Fruit fly (Drosophila melanogaster) whole organism, embryonic: Measurements from ENCODE around the gene wds.

Experiments
- Adf1 ChIP-seq: fragments of 200-800 bp; sonication (Bioruptor generic); IDR thresholded peaks from 2 replicates; pipeline ENCODE4 v1.3.6; 2022; ENCODE audit warnings: missing biosample characterization, missing genetic modification characterization
- Atf3 ChIP-seq: fragments of 200-800 bp; sonication (Bioruptor generic); optimal IDR thresholded peaks from 3 replicates; lab custom pipeline; 2016; ENCODE audit warnings: missing biosample characterization, missing genetic modification characterization
- B-H2 ChIP-seq: fragments of 200-800 bp; sonication (Bioruptor generic); optimal IDR thresholded peaks from 2 replicates; lab custom pipeline; 2018; ENCODE audit warnings: missing biosample characterization, mild to moderate bottlenecking, missing genetic modification characterization
- Bgb ChIP-seq: fragments of 200-800 bp; sonication (Bioruptor generic); IDR thresholded peaks from 2 replicates; pipeline ENCODE4 v1.3.6; 2022; ENCODE audit warnings: missing biosample characterization, missing genetic modification characterization; ENCODE audit not compliant: partially characterized antibody
- Bteb2 ChIP-seq: fragments of 200-800 bp; sonication (Bioruptor generic); optimal IDR thresholded peaks from 2 replicates; lab custom pipeline; 2016; ENCODE audit warnings: missing biosample characterization, missing genetic modification characterization
- CG11696 ChIP-seq: fragments of 200-800 bp; sonication (Bioruptor generic); IDR thresholded peaks from 2 replicates; pipeline ENCODE4 v1.3.6; 2022; ENCODE audit warnings: missing biosample characterization, missing genetic modification characterization
- CG12155 ChIP-seq: fragments of 200-800 bp; sonication (Bioruptor generic); optimal IDR thresholded peaks from 3 replicates; lab custom pipeline; 2016; ENCODE audit warnings: missing biosample characterization, missing genetic modification characterization
- CG13287 ChIP-seq: fragments of 200-800 bp; sonication (Bioruptor generic); IDR thresholded peaks from 2 replicates; pipeline ENCODE4 v1.3.6; 2022; ENCODE audit warnings: missing biosample characterization, missing genetic modification characterization; ENCODE audit not compliant: partially characterized antibody
- CG17829 ChIP-seq: fragments of 200-800 bp; optimal IDR thresholded peaks from 2 replicates; lab custom pipeline; 2019; ENCODE audit warnings: missing biosample characterization, mild to moderate bottlenecking, missing genetic modification characterization, moderate library complexity
- CG2116 ChIP-seq: fragments of 200-800 bp; sonication (Bioruptor generic); optimal IDR thresholded peaks from 3 replicates; lab custom pipeline; 2018; ENCODE audit warnings: missing biosample characterization, mild to moderate bottlenecking, missing genetic modification characterization
- CG2712 ChIP-seq: fragments of 200-800 bp; optimal IDR thresholded peaks from 3 replicates; lab custom pipeline; 2019; ENCODE audit warnings: missing biosample characterization, mild to moderate bottlenecking, missing genetic modification characterization, moderate library complexity
- CG3065 ChIP-seq: fragments of 200-800 bp; sonication (Bioruptor generic); optimal IDR thresholded peaks from 2 replicates; lab custom pipeline; 2016; ENCODE audit warnings: missing biosample characterization, missing genetic modification characterization
- CG32772 ChIP-seq: fragments of 200-800 bp; sonication (Bioruptor generic); IDR thresholded peaks from 2 replicates; pipeline ENCODE4 v1.3.6; 2022; ENCODE audit warnings: missing biosample characterization, missing genetic modification characterization
- CG4707 ChIP-seq: fragments of 200-800 bp; sonication (Bioruptor generic); optimal IDR thresholded peaks from 2 replicates; lab custom pipeline; 2018; ENCODE audit warnings: missing biosample characterization, mild to moderate bottlenecking, missing genetic modification characterization, moderate library complexity
- CG7556 ChIP-seq: fragments of 200-800 bp; sonication (Bioruptor generic); optimal IDR thresholded peaks from 2 replicates; lab custom pipeline; 2017; ENCODE audit warnings: missing biosample characterization, mild to moderate bottlenecking, missing genetic modification characterization
- CG7987 ChIP-seq: fragments of 200-800 bp; sonication (Bioruptor generic); optimal IDR thresholded peaks from 2 replicates; lab custom pipeline; 2018; ENCODE audit warnings: missing biosample characterization, mild to moderate bottlenecking, missing genetic modification characterization, moderate library complexity
- Dll ChIP-seq: fragments of 200-800 bp; sonication (Bioruptor generic); IDR thresholded peaks from 4 replicates; pipeline ENCODE4 v1.3.6; 2022; ENCODE audit warnings: missing biosample characterization, missing genetic modification characterization; ENCODE audit not compliant: partially characterized antibody
- Doc2 ChIP-seq: fragments of 200-800 bp; sonication (Bioruptor generic); IDR thresholded peaks from 2 replicates; pipeline ENCODE4 v1.3.6; 2022; ENCODE audit warnings: missing biosample characterization, missing genetic modification characterization
- H2.0 ChIP-seq: fragments of 200-800 bp; sonication (Bioruptor generic); IDR thresholded peaks from 2 replicates; pipeline ENCODE4 v1.3.6; 2022; ENCODE audit warnings: missing biosample characterization, missing genetic modification characterization
- HmgZ ChIP-seq: fragments of 200-800 bp; sonication (Bioruptor generic); optimal IDR thresholded peaks from 2 replicates; lab custom pipeline; 2018; ENCODE audit warnings: missing biosample characterization, mild to moderate bottlenecking, missing genetic modification characterization
- Lhr ChIP-seq: fragments of 200-800 bp; sonication (Bioruptor generic); optimal IDR thresholded peaks from 3 replicates; lab custom pipeline; 2017; ENCODE audit warnings: mild to moderate bottlenecking, missing biosample characterization, missing genetic modification reagents, missing genetic modification characterization
- Mes4 ChIP-seq: fragments of 200-800 bp; sonication (Bioruptor generic); optimal IDR thresholded peaks from 2 replicates; lab custom pipeline; 2016; ENCODE audit warnings: missing biosample characterization, missing genetic modification characterization
- Myb ChIP-seq: fragments of 200-800 bp; sonication (Bioruptor generic); optimal IDR thresholded peaks from 2 replicates; lab custom pipeline; 2016; ENCODE audit warnings: missing biosample characterization, missing genetic modification characterization
- Optix ChIP-seq: fragments of 200-800 bp; sonication (Bioruptor generic); IDR thresholded peaks from 3 replicates; pipeline ENCODE4 v1.3.6; 2022; ENCODE audit warnings: missing biosample characterization, missing genetic modification characterization
- Stat92E ChIP-seq, 3 experiments: fragments of >200 bp in 2 of 3; fragments of 200-800 bp in 1 of 3; sonication (Bioruptor generic) in 1 of 3; optimal IDR thresholded peaks; 2 replicates each; lab custom pipeline; 2017 to 2019; ENCODE audit warnings: missing biosample characterization in 3 of 3, missing genetic modification characterization in 3 of 3, mild to moderate bottlenecking in 1 of 3, moderate library complexity in 1 of 3
- Usf ChIP-seq: fragments of 200-800 bp; sonication (Bioruptor generic); optimal IDR thresholded peaks from 2 replicates; lab custom pipeline; 2017; ENCODE audit warnings: missing genotype, missing biosample characterization, missing genetic modification characterization
- YL-1 ChIP-seq: fragments of 200-800 bp; sonication (Bioruptor generic); optimal IDR thresholded peaks from 3 replicates; lab custom pipeline; 2017; ENCODE audit warnings: missing biosample characterization, mild to moderate bottlenecking, missing genetic modification characterization
- ac ChIP-seq: fragments of 200-800 bp; sonication (Bioruptor generic); optimal IDR thresholded peaks from 3 replicates; lab custom pipeline; 2017; ENCODE audit warnings: missing biosample characterization, mild to moderate bottlenecking, missing genetic modification characterization
- crol ChIP-seq: fragments of 200-800 bp; sonication (Bioruptor generic); IDR thresholded peaks from 2 replicates; pipeline ENCODE4 v1.3.6; 2022; ENCODE audit warnings: missing biosample characterization, missing genetic modification characterization
- crp ChIP-seq, 2 experiments: fragments of 200-800 bp; sonication (Bioruptor generic); optimal IDR thresholded peaks; 2 replicates in 1 of 2; 3 replicates in 1 of 2; lab custom pipeline; 2017; ENCODE audit warnings: missing biosample characterization in 2 of 2, missing genetic modification characterization in 2 of 2, mild to moderate bottlenecking in 1 of 2, moderate library complexity in 1 of 2
- ems ChIP-seq: fragments of 200-800 bp; sonication (Bioruptor generic); optimal IDR thresholded peaks from 3 replicates; lab custom pipeline; 2016; ENCODE audit warnings: missing biosample characterization, missing genetic modification characterization
- en ChIP-seq: fragments of 200-800 bp; sonication (Bioruptor generic); optimal IDR thresholded peaks from 2 replicates; lab custom pipeline; 2016; ENCODE audit warnings: missing biosample characterization, missing genetic modification characterization
- ftz-f1 ChIP-seq: fragments of 200-800 bp; sonication (Bioruptor generic); optimal IDR thresholded peaks from 2 replicates; lab custom pipeline; 2016; ENCODE audit warnings: missing biosample characterization, missing genetic modification characterization
- grn ChIP-seq: fragments of 200-800 bp; sonication (Bioruptor generic); optimal IDR thresholded peaks from 3 replicates; lab custom pipeline; 2017; ENCODE audit warnings: missing biosample characterization, missing genetic modification characterization
- hb ChIP-seq: fragments of 200-800 bp; sonication (Bioruptor generic); IDR thresholded peaks from 3 replicates; pipeline ENCODE4 v1.3.6; 2022; ENCODE audit warnings: missing biosample characterization, missing genetic modification characterization; ENCODE audit not compliant: partially characterized antibody
- jing ChIP-seq: fragments of 200-800 bp; sonication (Bioruptor generic); optimal IDR thresholded peaks from 2 replicates; lab custom pipeline; 2018; ENCODE audit warnings: missing biosample characterization, mild to moderate bottlenecking, missing genetic modification characterization
- ken ChIP-seq: fragments of 200-800 bp; sonication (Bioruptor generic); IDR thresholded peaks from 3 replicates; pipeline ENCODE4 v1.3.6; 2022; ENCODE audit warnings: missing biosample characterization, missing genetic modification characterization
- mam ChIP-seq: fragments of 200-800 bp; sonication (Bioruptor generic); optimal IDR thresholded peaks from 3 replicates; lab custom pipeline; 2016; ENCODE audit warnings: missing biosample characterization, missing genetic modification characterization
- oc ChIP-seq: fragments of 200-800 bp; sonication (Bioruptor generic); optimal IDR thresholded peaks from 2 replicates; lab custom pipeline; 2018; ENCODE audit warnings: missing biosample characterization, mild to moderate bottlenecking, missing genetic modification characterization, moderate library complexity
- odd ChIP-seq: fragments of 200-800 bp; sonication (Bioruptor generic); optimal IDR thresholded peaks from 2 replicates; lab custom pipeline; 2017; ENCODE audit warnings: missing biosample characterization, mild to moderate bottlenecking, missing genetic modification characterization
- otp ChIP-seq: fragments of 200-800 bp; sonication (Bioruptor generic); IDR thresholded peaks from 3 replicates; pipeline ENCODE4, ENCODE4 v1.3.6; 2022; ENCODE audit warnings: missing biosample characterization, missing genetic modification characterization
- pfk ChIP-seq: fragments of 200-800 bp; sonication (Bioruptor generic); optimal IDR thresholded peaks from 2 replicates; lab custom pipeline; 2018; ENCODE audit warnings: missing biosample characterization, mild to moderate bottlenecking, missing genetic modification characterization, moderate library complexity
- phol ChIP-seq: fragments of 200-800 bp; sonication (Bioruptor generic); optimal IDR thresholded peaks from 3 replicates; lab custom pipeline; 2018; ENCODE audit warnings: missing biosample characterization, mild to moderate bottlenecking, missing genetic modification characterization, moderate library complexity
- pros ChIP-seq: fragments of 200-800 bp; sonication (Bioruptor generic); optimal IDR thresholded peaks from 3 replicates; lab custom pipeline; 2019; ENCODE audit warnings: missing biosample characterization, mild to moderate bottlenecking, missing genetic modification characterization, moderate library complexity
- pzg ChIP-seq: fragments of 200-800 bp; sonication (Bioruptor generic); optimal IDR thresholded peaks from 3 replicates; lab custom pipeline; 2018; ENCODE audit warnings: missing biosample characterization, mild to moderate bottlenecking, missing genetic modification characterization, moderate library complexity
- sima ChIP-seq: fragments of 200-800 bp; sonication (Bioruptor generic); optimal IDR thresholded peaks from 2 replicates; lab custom pipeline; 2016; ENCODE audit warnings: missing biosample characterization, missing genetic modification characterization
- sr ChIP-seq: fragments of 200-800 bp; sonication (Bioruptor generic); IDR thresholded peaks from 3 replicates; pipeline ENCODE4 v1.3.6; 2022; ENCODE audit warnings: missing biosample characterization, missing genetic modification characterization
- tin ChIP-seq: fragments of 200-800 bp; sonication (Bioruptor generic); optimal IDR thresholded peaks from 3 replicates; lab custom pipeline; 2016; ENCODE audit warnings: missing biosample characterization, missing genetic modification characterization
- ttk ChIP-seq: fragments of 200-800 bp; sonication (Bioruptor generic); IDR thresholded peaks from 2 replicates; pipeline ENCODE4 v2.1.2; 2022; ENCODE audit warnings: missing biosample characterization, missing genetic modification characterization
- usp ChIP-seq: fragments of >200 bp; optimal IDR thresholded peaks from 2 replicates; lab custom pipeline; 2017; ENCODE audit warnings: missing biosample characterization, missing genetic modification characterization

Gene wds

dm6 chrX:2625009-2625408 lies 39.2 kb downstream of the wds start:
- TF ChIP-seq crol (GFP tag; lab: Robert Waterston, UW) (peak; percentile 52), Mes4 (GFP tag; lab: Kevin White, UChicago) (no peak), sr (peak; percentile 54), ftz-f1 (GFP tag; lab: Kevin White, UChicago) (peak; percentile 82), CG12155 (GFP tag; lab: Kevin White, UChicago) (no peak), Stat92E (GFP tag; optimal IDR thresholded peaks at IDR 0.05; lab: Kevin White, UChicago) (no peak), Bgb (GFP tag; lab: Robert Waterston, UW) (no peak), odd (no peak), CG7556 (GFP tag; lab: Kevin White, UChicago) (no peak), CG13287 (GFP tag; lab: Robert Waterston, UW) (no peak), tin (GFP tag; lab: Kevin White, UChicago) (no peak), en (no peak), jing (no peak), hb (0 out of 3 replicates have a peak, but pooled peaks have one; percentile 18), CG11696 (no peak), grn (no peak), otp (no peak), mam (GFP tag; lab: Kevin White, UChicago) (no peak), sima (GFP tag; lab: Kevin White, UChicago) (no peak), H2.0 (GFP tag; lab: Robert Waterston, UW) (no peak), ac (GFP tag; lab: Kevin White, UChicago) (no peak), Optix (GFP tag; lab: Robert Waterston, UW) (no peak), ttk (no peak), Doc2 (GFP tag; lab: Robert Waterston, UW) (no peak), usp (no peak), CG32772 (GFP tag; lab: Robert Waterston, UW) (no peak), crp (GFP tag; optimal IDR thresholded peaks at IDR 0.05; lab: Kevin White, UChicago) (no peak), Atf3 (no peak)

dm6 chrX:2633847-2634776 lies 48.3 kb downstream of the wds start, which contains the start of gene sgg:
Gene sgg (plus strand): TSS chrX:2633952.
- TF ChIP-seq Bteb2 (GFP tag; lab: Kevin White, UChicago) (no peak), oc (tag; lab: Kevin White, UChicago) (no peak), Myb (GFP tag; lab: Kevin White, UChicago) (peak; percentile 93), Lhr (GFP tag; lab: Kevin White, UChicago) (peak; percentile 53), B-H2 (GFP tag; lab: Kevin White, UChicago) (no peak), Dll (GFP tag; lab: Robert Waterston, UW) (no peak), sr (no peak), Adf1 (peak; percentile 97), CG17829 (tag; lab: Kevin White, UChicago) (peak; percentile 6), pfk (GFP tag; lab: Kevin White, UChicago) (peak; percentile 79), HmgZ (tag; lab: Kevin White, UChicago) (peak; percentile 38), ems (GFP tag; lab: Kevin White, UChicago) (no peak), YL-1 (GFP tag; lab: Kevin White, UChicago) (peak; percentile 65), phol (tag; lab: Kevin White, UChicago) (peak; percentile 53), ken (GFP tag; lab: Robert Waterston, UW) (no peak), CG7987 (GFP tag; lab: Kevin White, UChicago) (peak; percentile 9), pros (no peak), CG4707 (GFP tag; lab: Kevin White, UChicago) (no peak), CG2712 (tag; lab: Kevin White, UChicago) (peak; percentile 2), CG3065 (no peak), pzg (GFP tag; lab: Kevin White, UChicago) (peak; percentile 85), CG2116 (GFP tag; lab: Kevin White, UChicago) (peak; percentile 47), Usf (GFP tag; lab: Kevin White, UChicago) (no peak)
